Worm (Caenorhabditis elegans): Measurements from ENCODE around the gene slc-17.5.

Gene slc-17.5

ce11 chrV:8284800-8285199, at the start of gene slc-17.5:
slc-17.5 (minus strand) TSS chrV:8284900.
- TF ChIP-seq ztf-23 (GFP tag; IDR thresholded peaks at IDR 0.05) (no peak), klf-2 (GFP tag; conservative IDR thresholded peaks at IDR 0.05) (no peak), T22C8.4 (GFP tag; IDR thresholded peaks at IDR 0.05) (no peak), flt-1 (GFP tag; IDR thresholded peaks at IDR 0.05) (no peak), med-1 (GFP tag; optimal IDR thresholded peaks at IDR 0.05; ENCODE audit: insufficient read depth) (no peak), ztf-29 (GFP tag; IDR thresholded peaks at IDR 0.05) (no peak), ref-1 (GFP tag; conservative IDR thresholded peaks at IDR 0.05) (no peak)

ce11 chrV:8334360-8334759, 49.7 kb upstream of the slc-17.5 start, which contains the start of gene tmd-2:
tmd-2 (plus strand) TSS chrV:8334660.
- no peak for TF ChIP-seq ztf-23 (GFP tag; IDR thresholded peaks at IDR 0.05)
- TF ChIP-seq flt-1 (GFP tag; IDR thresholded peaks at IDR 0.05): no peak
- no peak for TF ChIP-seq ref-1 (GFP tag; conservative IDR thresholded peaks at IDR 0.05)
- TF ChIP-seq med-1 (GFP tag; optimal IDR thresholded peaks at IDR 0.05; ENCODE audit: insufficient read depth): no peak
- TF ChIP-seq T22C8.4 (GFP tag; IDR thresholded peaks at IDR 0.05): no peak
- no peak for TF ChIP-seq cog-1 (tag; optimal IDR thresholded peaks at IDR 0.05)
- no peak for TF ChIP-seq tab-1 (GFP tag; IDR thresholded peaks at IDR 0.05)
- TF ChIP-seq klf-2 (GFP tag; conservative IDR thresholded peaks at IDR 0.05): no peak

ce11 chrV:8329390-8329789, 44.7 kb upstream of the slc-17.5 start:
- TF ChIP-seq ref-1 (GFP tag; conservative IDR thresholded peaks at IDR 0.05): 0 out of 2 replicates have a peak, but pooled peaks have one; percentile 30
- TF ChIP-seq flt-1 (GFP tag; IDR thresholded peaks at IDR 0.05): 0 out of 2 replicates have a peak, but pooled peaks have one; percentile 57

ce11 chrV:8327080-8327479, 42.4 kb upstream of the slc-17.5 start:
- TF ChIP-seq klf-2 (GFP tag; conservative IDR thresholded peaks at IDR 0.05) (no peak), cog-1 (tag; optimal IDR thresholded peaks at IDR 0.05) (no peak), med-1 (GFP tag; optimal IDR thresholded peaks at IDR 0.05; ENCODE audit: insufficient read depth) (no peak), ztf-23 (GFP tag; IDR thresholded peaks at IDR 0.05) (no peak), ref-1 (GFP tag; conservative IDR thresholded peaks at IDR 0.05) (no peak), T22C8.4 (GFP tag; IDR thresholded peaks at IDR 0.05) (no peak), ztf-29 (GFP tag; IDR thresholded peaks at IDR 0.05) (no peak), tab-1 (GFP tag; IDR thresholded peaks at IDR 0.05) (no peak), flt-1 (GFP tag; IDR thresholded peaks at IDR 0.05) (no peak)

ce11 chrV:8325906-8326305, 41.2 kb upstream of the slc-17.5 start:
- TF ChIP-seq klf-2 (GFP tag; conservative IDR thresholded peaks at IDR 0.05) (no peak), cog-1 (tag; optimal IDR thresholded peaks at IDR 0.05) (no peak), T22C8.4 (GFP tag; IDR thresholded peaks at IDR 0.05) (no peak), ztf-23 (GFP tag; IDR thresholded peaks at IDR 0.05) (no peak), med-1 (GFP tag; optimal IDR thresholded peaks at IDR 0.05; ENCODE audit: insufficient read depth) (no peak), flt-1 (GFP tag; IDR thresholded peaks at IDR 0.05) (no peak), ref-1 (GFP tag; conservative IDR thresholded peaks at IDR 0.05) (no peak), tab-1 (GFP tag; IDR thresholded peaks at IDR 0.05) (no peak), ztf-29 (GFP tag; IDR thresholded peaks at IDR 0.05) (no peak)

- TF ChIP-seq flt-1 (GFP tag; IDR thresholded peaks at IDR 0.05) (no peak), ztf-29 (GFP tag; IDR thresholded peaks at IDR 0.05) (no peak), cog-1 (tag; optimal IDR thresholded peaks at IDR 0.05) (no peak), ref-1 (GFP tag; conservative IDR thresholded peaks at IDR 0.05) (no peak), med-1 (GFP tag; optimal IDR thresholded peaks at IDR 0.05; ENCODE audit: insufficient read depth) (no peak), ztf-23 (GFP tag; IDR thresholded peaks at IDR 0.05) (no peak)
These were observed 38.8 kb upstream of the slc-17.5 start for ce11 chrV:8323545-8323944.

ce11 chrV:8318135-8318534, 33.4 kb upstream of the slc-17.5 start, which contains the start of gene clec-219:
clec-219 (plus strand) TSS chrV:8318435.
- TF ChIP-seq ztf-23 (GFP tag; IDR thresholded peaks at IDR 0.05) (no peak), T22C8.4 (GFP tag; IDR thresholded peaks at IDR 0.05) (no peak), ztf-29 (GFP tag; IDR thresholded peaks at IDR 0.05) (no peak), ref-1 (GFP tag; conservative IDR thresholded peaks at IDR 0.05) (no peak), flt-1 (GFP tag; IDR thresholded peaks at IDR 0.05) (no peak), cog-1 (tag; optimal IDR thresholded peaks at IDR 0.05) (no peak), tab-1 (GFP tag; IDR thresholded peaks at IDR 0.05) (no peak), med-1 (GFP tag; optimal IDR thresholded peaks at IDR 0.05; ENCODE audit: insufficient read depth) (no peak), klf-2 (GFP tag; conservative IDR thresholded peaks at IDR 0.05) (no peak)

- peak; percentile 24; the same call in 1 of the 2 replicates for TF ChIP-seq ztf-23 (GFP tag; IDR thresholded peaks at IDR 0.05)
- TF ChIP-seq flt-1 (GFP tag; IDR thresholded peaks at IDR 0.05): peak; percentile 56
- TF ChIP-seq klf-2 (GFP tag; conservative IDR thresholded peaks at IDR 0.05): peak; percentile 75
- TF ChIP-seq tab-1 (GFP tag; IDR thresholded peaks at IDR 0.05): peak; percentile 44; the same call in 1 of the 2 replicates
These were observed 30.1 kb upstream of the slc-17.5 start for ce11 chrV:8314782-8315181.

- no peak for TF ChIP-seq T22C8.4 (GFP tag; IDR thresholded peaks at IDR 0.05)
These were observed 26.5 kb upstream of the slc-17.5 start, which contains the start of gene W02D7.12 for ce11 chrV:8311210-8311609. W02D7.12 (plus strand) TSS chrV:8311510.

- no peak for TF ChIP-seq ref-1 (GFP tag; conservative IDR thresholded peaks at IDR 0.05)
- TF ChIP-seq cog-1 (tag; optimal IDR thresholded peaks at IDR 0.05): no peak
- no peak for TF ChIP-seq ztf-23 (GFP tag; IDR thresholded peaks at IDR 0.05)
- TF ChIP-seq tab-1 (GFP tag; IDR thresholded peaks at IDR 0.05): no peak
- TF ChIP-seq T22C8.4 (GFP tag; IDR thresholded peaks at IDR 0.05): no peak
These were observed 23.0 kb upstream of the slc-17.5 start, which contains the start of gene clec-218 for ce11 chrV:8307681-8308080. clec-218 (plus strand) TSS chrV:8307942.

- no peak for TF ChIP-seq flt-1 (GFP tag; IDR thresholded peaks at IDR 0.05)
- TF ChIP-seq tab-1 (GFP tag; IDR thresholded peaks at IDR 0.05): no peak
- no peak for TF ChIP-seq cog-1 (tag; optimal IDR thresholded peaks at IDR 0.05)
- TF ChIP-seq ztf-29 (GFP tag; IDR thresholded peaks at IDR 0.05): no peak
- no peak for TF ChIP-seq ref-1 (GFP tag; conservative IDR thresholded peaks at IDR 0.05)
- no peak for TF ChIP-seq med-1 (GFP tag; optimal IDR thresholded peaks at IDR 0.05; ENCODE audit: insufficient read depth)
- TF ChIP-seq T22C8.4 (GFP tag; IDR thresholded peaks at IDR 0.05): no peak
- no peak for TF ChIP-seq klf-2 (GFP tag; conservative IDR thresholded peaks at IDR 0.05)
- TF ChIP-seq ztf-23 (GFP tag; IDR thresholded peaks at IDR 0.05): no peak
These were observed 22.3 kb upstream of the slc-17.5 start for ce11 chrV:8307013-8307412.
